Fruit fly (Drosophila melanogaster): ENCODE measurements around the gene CG2617.

DNA sequence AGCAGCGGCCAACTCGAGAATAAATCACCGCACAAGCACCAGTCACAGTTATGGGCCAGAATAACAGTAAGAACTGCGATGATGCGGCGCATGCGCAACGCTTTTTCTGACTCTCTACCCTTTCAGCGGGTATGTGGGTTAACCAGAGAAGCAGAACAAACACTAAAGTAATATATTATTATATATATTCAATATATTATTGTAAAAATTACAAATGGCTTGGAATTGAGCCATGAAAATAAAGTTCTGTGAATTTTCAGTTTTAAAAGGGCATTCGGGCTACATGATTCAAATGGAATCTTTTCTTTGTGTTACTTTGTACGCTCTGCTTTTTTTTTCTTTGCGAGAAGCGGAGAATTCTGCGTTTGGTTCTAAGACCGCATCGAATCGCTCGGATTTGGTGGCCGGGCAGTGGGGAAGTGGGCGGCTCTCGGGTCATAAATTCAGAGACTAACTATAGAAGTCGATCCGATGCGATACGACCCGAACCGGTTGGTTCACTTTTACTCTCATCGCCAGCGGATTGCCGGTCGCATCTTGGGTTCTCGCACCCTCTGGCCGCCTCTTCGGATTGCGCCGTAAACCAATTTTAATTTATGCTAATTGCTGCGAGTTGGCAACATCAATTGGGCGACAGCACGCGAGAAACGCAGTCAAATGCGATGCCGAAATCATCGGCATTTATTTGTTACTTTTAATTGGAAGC lies 18.5 kb downstream of the CG2617 start:
- TF ChIP-seq CTCF (optimal IDR thresholded peaks at IDR 0.05) (no peak), CG8478 (optimal IDR thresholded peaks at IDR 0.05) (no peak)

Data from S2 (cell line).